Fruit fly (Drosophila melanogaster): ENCODE results near the gene lush.

The lush gene

dm6 chr3L:19563014-19563413 is 42.9 kb downstream of the lush start:
- TF ChIP-seq Crg-1 (GFP tag; optimal IDR thresholded peaks at IDR 0.05), result no peak
- TF ChIP-seq kay (GFP tag; ENCODE audit: borderline replicate concordance), result no peak
- TF ChIP-seq CG7045 (GFP tag; optimal IDR thresholded peaks at IDR 0.05), result no peak
- no peak for TF ChIP-seq CG14711 (tag; optimal IDR thresholded peaks at IDR 0.05)
- TF ChIP-seq toe (GFP tag; optimal IDR thresholded peaks at IDR 0.05), result no peak
- TF ChIP-seq Mnt (GFP tag; optimal IDR thresholded peaks at IDR 0.05), result no peak
- no peak for TF ChIP-seq CG5204 (GFP tag; optimal IDR thresholded peaks at IDR 0.05)
- TF ChIP-seq ovo (GFP tag; optimal IDR thresholded peaks at IDR 0.05), result no peak
- no peak for TF ChIP-seq cic (GFP tag; optimal IDR thresholded peaks at IDR 0.05)
- no peak for TF ChIP-seq bab1 (GFP tag; optimal IDR thresholded peaks at IDR 0.05)
- no peak for TF ChIP-seq tj (GFP tag; optimal IDR thresholded peaks at IDR 0.05)
- no peak for TF ChIP-seq Hr96 (GFP tag; optimal IDR thresholded peaks at IDR 0.05)
- TF ChIP-seq CG33017 (tag; optimal IDR thresholded peaks at IDR 0.05), result no peak

- TF ChIP-seq cic (GFP tag; optimal IDR thresholded peaks at IDR 0.05) (no peak), CG7045 (GFP tag; optimal IDR thresholded peaks at IDR 0.05) (no peak), pad (GFP tag; optimal IDR thresholded peaks at IDR 0.05) (no peak), CG1620 (GFP tag; optimal IDR thresholded peaks at IDR 0.05) (no peak), tj (GFP tag; optimal IDR thresholded peaks at IDR 0.05) (no peak), ovo (GFP tag; optimal IDR thresholded peaks at IDR 0.05) (no peak), CG14711 (tag; optimal IDR thresholded peaks at IDR 0.05) (no peak), CG5204 (GFP tag; optimal IDR thresholded peaks at IDR 0.05) (no peak)
Observed at dm6 chr3L:19562146-19562700, 43.7 kb downstream of the lush start.

DNA sequence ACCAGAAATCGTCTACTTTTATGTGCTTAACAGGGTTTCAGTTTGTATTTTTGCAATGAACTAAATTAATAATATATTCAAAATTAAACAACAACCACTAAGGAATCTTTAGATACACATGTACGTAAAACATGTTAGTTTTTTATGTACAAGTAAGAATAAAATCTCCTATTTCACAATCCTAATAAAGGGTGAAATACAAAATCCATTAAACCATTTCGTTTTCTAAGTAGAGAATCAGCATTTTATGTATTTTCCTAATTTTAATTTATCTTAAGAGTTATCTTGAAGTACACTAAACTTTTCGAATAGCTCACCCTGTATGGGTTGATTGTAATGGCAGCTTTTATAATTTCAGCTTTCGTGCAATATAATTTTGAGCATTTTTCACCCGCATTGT is 44.1 kb downstream of the lush start:
- TF ChIP-seq bab1 (GFP tag; optimal IDR thresholded peaks at IDR 0.05) (no peak), CG5204 (GFP tag; optimal IDR thresholded peaks at IDR 0.05) (peak; percentile 25), CG1620 (GFP tag; optimal IDR thresholded peaks at IDR 0.05) (no peak), pad (GFP tag; optimal IDR thresholded peaks at IDR 0.05) (no peak)

dm6 chr3L:19560695-19561246 is 45.1 kb downstream of the lush start:
- TF ChIP-seq CG7045 (GFP tag; optimal IDR thresholded peaks at IDR 0.05) (peak; percentile 57), CG7101 (tag; optimal IDR thresholded peaks at IDR 0.05) (peak; percentile 33), Mnt (GFP tag; optimal IDR thresholded peaks at IDR 0.05) (no peak), CG14711 (tag; optimal IDR thresholded peaks at IDR 0.05) (peak; percentile 28), CG5204 (GFP tag; optimal IDR thresholded peaks at IDR 0.05) (peak; percentile 50)

DNA sequence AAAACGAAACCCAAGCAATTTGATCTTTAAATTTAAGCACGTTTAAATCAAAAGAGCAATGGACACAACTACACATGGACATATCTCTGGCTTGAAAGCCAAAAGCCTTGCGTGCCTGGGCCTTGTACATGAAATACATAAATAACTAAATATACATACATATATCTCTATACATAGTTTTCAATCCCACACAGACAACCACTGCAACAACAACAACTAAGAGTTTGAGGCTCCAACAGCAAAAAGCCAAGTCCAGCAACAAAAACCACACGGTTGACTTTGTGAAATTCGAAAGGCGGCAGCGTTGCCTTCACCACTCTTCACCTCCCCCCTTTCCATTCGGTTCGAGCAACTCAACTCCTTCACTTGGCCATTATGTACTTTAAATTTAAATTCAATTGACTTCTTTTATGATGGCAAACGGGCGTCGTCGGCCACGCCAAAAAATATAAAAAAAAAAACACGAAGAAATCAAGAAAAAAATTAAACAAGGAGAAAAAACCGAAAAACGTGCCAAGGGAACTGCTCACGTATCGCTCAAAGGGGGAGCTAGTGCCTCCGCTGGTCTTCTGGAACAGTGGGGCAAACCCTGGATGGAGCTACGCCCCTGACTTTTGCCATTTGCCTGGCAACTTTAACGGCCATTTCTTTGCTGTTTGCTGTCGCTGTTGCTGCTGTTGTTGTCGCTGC is 45.7 kb downstream of the lush start:
- no peak for TF ChIP-seq cnc (optimal IDR thresholded peaks at IDR 0.05)

- TF ChIP-seq Mnt (GFP tag; optimal IDR thresholded peaks at IDR 0.05), result no peak
- no peak for TF ChIP-seq tj (GFP tag; optimal IDR thresholded peaks at IDR 0.05)
- no peak for TF ChIP-seq cic (GFP tag; optimal IDR thresholded peaks at IDR 0.05)
- no peak for TF ChIP-seq CG1620 (GFP tag; optimal IDR thresholded peaks at IDR 0.05)
- no peak for TF ChIP-seq CG33017 (tag; optimal IDR thresholded peaks at IDR 0.05)
- no peak for TF ChIP-seq CG11617 (GFP tag; optimal IDR thresholded peaks at IDR 0.05)
- TF ChIP-seq CG14711 (tag; optimal IDR thresholded peaks at IDR 0.05), result no peak
- no peak for TF ChIP-seq cnc (optimal IDR thresholded peaks at IDR 0.05)
- no peak for TF ChIP-seq Crg-1 (GFP tag; optimal IDR thresholded peaks at IDR 0.05)
- no peak for TF ChIP-seq CG12768 (GFP tag; optimal IDR thresholded peaks at IDR 0.05)
- no peak for TF ChIP-seq Hr96 (GFP tag; optimal IDR thresholded peaks at IDR 0.05)
- TF ChIP-seq CG7045 (GFP tag; optimal IDR thresholded peaks at IDR 0.05), result no peak
Observed at dm6 chr3L:19559171-19559570, 46.7 kb downstream of the lush start.

DNA sequence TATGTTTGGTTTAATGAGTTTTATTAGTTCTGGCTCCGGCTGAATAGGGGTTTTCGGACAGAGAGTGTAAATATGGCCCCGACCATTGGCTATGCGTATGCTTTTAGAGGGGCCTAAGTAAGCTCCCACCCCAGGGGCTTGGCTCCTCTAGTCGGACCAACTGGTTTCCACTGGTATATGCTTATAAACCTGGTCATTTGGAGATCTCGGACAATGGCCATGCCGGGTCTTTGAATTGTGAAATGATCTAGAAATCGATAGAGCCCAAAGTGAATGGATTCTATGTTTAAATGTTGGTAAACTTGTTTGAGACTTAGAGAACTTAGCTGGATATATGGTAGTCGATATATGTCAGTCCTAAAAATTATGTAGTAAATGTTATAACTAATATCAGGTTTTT is 47.2 kb downstream of the lush start:
- TF ChIP-seq pad (GFP tag; optimal IDR thresholded peaks at IDR 0.05), result no peak
- TF ChIP-seq CG7045 (GFP tag; optimal IDR thresholded peaks at IDR 0.05), result no peak
- no peak for TF ChIP-seq tj (GFP tag; optimal IDR thresholded peaks at IDR 0.05)
- no peak for TF ChIP-seq cic (GFP tag; optimal IDR thresholded peaks at IDR 0.05)
- no peak for TF ChIP-seq CG11617 (GFP tag; optimal IDR thresholded peaks at IDR 0.05)
- TF ChIP-seq kay (GFP tag; ENCODE audit: borderline replicate concordance), result no peak
- TF ChIP-seq CG33017 (tag; optimal IDR thresholded peaks at IDR 0.05), result no peak
- no peak for TF ChIP-seq CG7101 (tag; optimal IDR thresholded peaks at IDR 0.05)
- TF ChIP-seq cnc (optimal IDR thresholded peaks at IDR 0.05), result no peak
- no peak for TF ChIP-seq ovo (GFP tag; optimal IDR thresholded peaks at IDR 0.05)
- no peak for TF ChIP-seq toe (GFP tag; optimal IDR thresholded peaks at IDR 0.05)
- TF ChIP-seq Crg-1 (GFP tag; optimal IDR thresholded peaks at IDR 0.05), result no peak
- no peak for TF ChIP-seq CG12768 (GFP tag; optimal IDR thresholded peaks at IDR 0.05)
- no peak for TF ChIP-seq CG14711 (tag; optimal IDR thresholded peaks at IDR 0.05)
- no peak for TF ChIP-seq CG1620 (GFP tag; optimal IDR thresholded peaks at IDR 0.05)
- TF ChIP-seq Hr96 (GFP tag; optimal IDR thresholded peaks at IDR 0.05), result no peak
- TF ChIP-seq CG5204 (GFP tag; optimal IDR thresholded peaks at IDR 0.05), result no peak
- TF ChIP-seq Clk (GFP tag; optimal IDR thresholded peaks at IDR 0.05), result no peak
